Worm (Caenorhabditis elegans) whole organism, midembryonic: Measurements from ENCODE around the gene math-38.
"Not testable (repeated sequence)": the region's sequence is repeated elsewhere in the genome, so short reads cannot be mapped to it uniquely, and the experiment has no call there.

Source experiments
- T22C8.4 ChIP-seq: fragments of 200-800 bp; sonication (Bioruptor generic); IDR thresholded peaks from 2 replicates; pipeline ENCODE4 v1.3.6; 2022; ENCODE audit warnings: missing genetic modification characterization, missing compliant biosample characterization
- cog-1 ChIP-seq: sonication (generic microtip); optimal IDR thresholded peaks from 2 replicates; lab custom pipeline; 2016; ENCODE audit warnings: missing genetic modification characterization, missing compliant biosample characterization
- flt-1 ChIP-seq: fragments of 200-800 bp; sonication (Bioruptor generic); IDR thresholded peaks from 2 replicates; pipeline ENCODE4 v1.3.6; 2022; ENCODE audit warnings: missing genetic modification characterization, missing compliant biosample characterization
- klf-2 ChIP-seq: fragments of 200-800 bp; sonication (Bioruptor generic); conservative IDR thresholded peaks from 2 replicates; pipeline ENCODE4 v1.3.6; 2022; ENCODE audit warnings: missing genetic modification reagents, missing genetic modification characterization, missing compliant biosample characterization
- med-1 ChIP-seq: sonication (generic microtip); optimal IDR thresholded peaks from 2 replicates; lab custom pipeline; 2017; ENCODE audit warnings: missing genetic modification characterization, mild to moderate bottlenecking, missing compliant biosample characterization, antibody characterized with exemption, missing genetic modification reagents; ENCODE audit not compliant: insufficient read depth
- ref-1 ChIP-seq: fragments of 200-800 bp; sonication (Bioruptor generic); conservative IDR thresholded peaks from 2 replicates; pipeline ENCODE4 v1.3.6; 2022; ENCODE audit warnings: missing genetic modification reagents, missing genetic modification characterization, missing compliant biosample characterization
- tab-1 ChIP-seq: fragments of 200-800 bp; sonication (Bioruptor generic); IDR thresholded peaks from 2 replicates; pipeline ENCODE4 v1.3.6; 2022; ENCODE audit warnings: missing genetic modification characterization, missing compliant biosample characterization
- ztf-23 ChIP-seq: fragments of 200-800 bp; sonication (Bioruptor generic); IDR thresholded peaks from 2 replicates; pipeline ENCODE4 v1.3.6; 2022; ENCODE audit warnings: missing genetic modification reagents, missing genetic modification characterization, missing compliant biosample characterization
- ztf-29 ChIP-seq: fragments of 200-800 bp; sonication (Bioruptor generic); IDR thresholded peaks from 2 replicates; pipeline ENCODE4 v1.3.6; 2022; ENCODE audit warnings: missing genetic modification reagents, missing genetic modification characterization, missing compliant biosample characterization

The math-38 gene

ce11 chrII:1579886-1580285 lies at the start of gene math-38:
Gene math-38, minus strand, starts transcription at chrII:1579986.
- TF ChIP-seq flt-1 (GFP tag; lab: Robert Waterston, UW) (no peak), ztf-29 (GFP tag; lab: Robert Waterston, UW) (no peak), cog-1 (tag; lab: Kevin White, UChicago) (no peak), klf-2 (GFP tag; lab: Robert Waterston, UW) (no peak), T22C8.4 (GFP tag; lab: Robert Waterston, UW) (no peak), tab-1 (GFP tag; lab: Robert Waterston, UW) (no peak), ref-1 (GFP tag; lab: Robert Waterston, UW) (no peak), ztf-23 (no peak), med-1 (GFP tag; lab: Kevin White, UChicago) (no peak)

- TF ChIP-seq T22C8.4, ztf-29, tab-1 (GFP tag; lab: Robert Waterston, UW): not testable (repeated sequence)
Measured at ce11 chrII:1627783-1628182, 48.0 kb upstream of the math-38 start, which contains the start of gene C08E3.15. Gene C08E3.15, minus strand, starts transcription at chrII:1627883.

ce11 chrII:1625666-1626065 lies 45.9 kb upstream of the math-38 start, which contains the start of gene C08E3.14:
Gene C08E3.14, plus strand, starts transcription at chrII:1625966.
- TF ChIP-seq cog-1 (tag; lab: Kevin White, UChicago): no peak
- TF ChIP-seq ref-1 (GFP tag; lab: Robert Waterston, UW): no peak
- no peak for TF ChIP-seq med-1 (GFP tag; lab: Kevin White, UChicago)
- no peak for TF ChIP-seq klf-2 (GFP tag; lab: Robert Waterston, UW)
- no peak for TF ChIP-seq ztf-23
- no peak for TF ChIP-seq tab-1 (GFP tag; lab: Robert Waterston, UW)
- no peak for TF ChIP-seq ztf-29 (GFP tag; lab: Robert Waterston, UW)
- TF ChIP-seq flt-1 (GFP tag; lab: Robert Waterston, UW): no peak
- no peak for TF ChIP-seq T22C8.4 (GFP tag; lab: Robert Waterston, UW)

- no peak for TF ChIP-seq ztf-29 (GFP tag; lab: Robert Waterston, UW)
- no peak for TF ChIP-seq klf-2 (GFP tag; lab: Robert Waterston, UW)
- no peak for TF ChIP-seq med-1 (GFP tag; lab: Kevin White, UChicago)
- no peak for TF ChIP-seq ztf-23
- no peak for TF ChIP-seq tab-1 (GFP tag; lab: Robert Waterston, UW)
- TF ChIP-seq ref-1 (GFP tag; lab: Robert Waterston, UW): no peak
- TF ChIP-seq flt-1 (GFP tag; lab: Robert Waterston, UW): no peak
- TF ChIP-seq cog-1 (tag; lab: Kevin White, UChicago): no peak
- no peak for TF ChIP-seq T22C8.4 (GFP tag; lab: Robert Waterston, UW)
Measured at ce11 chrII:1624572-1624971, 44.8 kb upstream of the math-38 start, which contains the start of gene fbxa-160. Gene fbxa-160, minus strand, starts transcription at chrII:1624672.

ce11 chrII:1621795-1622194 lies 42.0 kb upstream of the math-38 start:
- no peak for TF ChIP-seq T22C8.4 (GFP tag; lab: Robert Waterston, UW)
- TF ChIP-seq tab-1 (GFP tag; lab: Robert Waterston, UW): no peak
- no peak for TF ChIP-seq ref-1 (GFP tag; lab: Robert Waterston, UW)
- no peak for TF ChIP-seq flt-1 (GFP tag; lab: Robert Waterston, UW)
- TF ChIP-seq ztf-23: no peak
- TF ChIP-seq klf-2 (GFP tag; lab: Robert Waterston, UW): no peak
- TF ChIP-seq med-1 (GFP tag; lab: Kevin White, UChicago): no peak
- TF ChIP-seq cog-1 (tag; lab: Kevin White, UChicago): no peak
- TF ChIP-seq ztf-29 (GFP tag; lab: Robert Waterston, UW): no peak

- TF ChIP-seq ztf-23: no peak
- TF ChIP-seq klf-2 (GFP tag; lab: Robert Waterston, UW): no peak
- TF ChIP-seq ztf-29 (GFP tag; lab: Robert Waterston, UW): no peak
- TF ChIP-seq cog-1 (tag; lab: Kevin White, UChicago): no peak
- no peak for TF ChIP-seq med-1 (GFP tag; lab: Kevin White, UChicago)
- TF ChIP-seq T22C8.4 (GFP tag; lab: Robert Waterston, UW): no peak
- no peak for TF ChIP-seq flt-1 (GFP tag; lab: Robert Waterston, UW)
- no peak for TF ChIP-seq tab-1 (GFP tag; lab: Robert Waterston, UW)
- no peak for TF ChIP-seq ref-1 (GFP tag; lab: Robert Waterston, UW)
Measured at ce11 chrII:1621180-1621579, 41.4 kb upstream of the math-38 start, which contains the start of gene fbxa-158. Gene fbxa-158, minus strand, starts transcription at chrII:1621280.

- TF ChIP-seq T22C8.4 (GFP tag; lab: Robert Waterston, UW): no peak
- no peak for TF ChIP-seq flt-1 (GFP tag; lab: Robert Waterston, UW)
- TF ChIP-seq klf-2 (GFP tag; lab: Robert Waterston, UW): no peak
- TF ChIP-seq ref-1 (GFP tag; lab: Robert Waterston, UW): no peak
- TF ChIP-seq ztf-23: no peak
- no peak for TF ChIP-seq ztf-29 (GFP tag; lab: Robert Waterston, UW)
- no peak for TF ChIP-seq cog-1 (tag; lab: Kevin White, UChicago)
Measured at ce11 chrII:1618948-1619347, 39.2 kb upstream of the math-38 start, which contains the start of gene fbxa-166. Gene fbxa-166, minus strand, starts transcription at chrII:1619048.

ce11 chrII:1616382-1616781 lies 36.6 kb upstream of the math-38 start, which contains the start of gene fbxa-165:
Gene fbxa-165, minus strand, starts transcription at chrII:1616482.
- TF ChIP-seq cog-1 (tag; lab: Kevin White, UChicago): no peak
- no peak for TF ChIP-seq T22C8.4 (GFP tag; lab: Robert Waterston, UW)
- no peak for TF ChIP-seq flt-1 (GFP tag; lab: Robert Waterston, UW)
- TF ChIP-seq ref-1 (GFP tag; lab: Robert Waterston, UW): no peak
- no peak for TF ChIP-seq klf-2 (GFP tag; lab: Robert Waterston, UW)
- TF ChIP-seq ztf-29 (GFP tag; lab: Robert Waterston, UW): no peak
- TF ChIP-seq med-1 (GFP tag; lab: Kevin White, UChicago): no peak

ce11 chrII:1613972-1614371 lies 34.2 kb upstream of the math-38 start, which contains the start of gene fbxa-164:
Gene fbxa-164, minus strand, starts transcription at chrII:1614072.
- TF ChIP-seq klf-2 (GFP tag; lab: Robert Waterston, UW): no peak
- TF ChIP-seq flt-1 (GFP tag; lab: Robert Waterston, UW): no peak
- no peak for TF ChIP-seq med-1 (GFP tag; lab: Kevin White, UChicago)
- no peak for TF ChIP-seq tab-1 (GFP tag; lab: Robert Waterston, UW)
- TF ChIP-seq T22C8.4 (GFP tag; lab: Robert Waterston, UW): no peak
- no peak for TF ChIP-seq cog-1 (tag; lab: Kevin White, UChicago)
- TF ChIP-seq ztf-29 (GFP tag; lab: Robert Waterston, UW): no peak
- no peak for TF ChIP-seq ztf-23
- TF ChIP-seq ref-1 (GFP tag; lab: Robert Waterston, UW): no peak
